Fruit fly (Drosophila melanogaster) whole organism, embryonic: ENCODE data around the gene CG9328.
A peak's percentile ranks its signal among the peaks of the same experiment; 100 is the strongest.

Experiments
- Bteb2 ChIP-seq: fragments of 200-800 bp; sonication (Bioruptor generic); optimal IDR thresholded peaks from 2 replicates; lab custom pipeline; 2016; ENCODE audit warnings: missing biosample characterization, missing genetic modification characterization
- CG12155 ChIP-seq: fragments of 200-800 bp; sonication (Bioruptor generic); optimal IDR thresholded peaks from 3 replicates; lab custom pipeline; 2016; ENCODE audit warnings: missing biosample characterization, missing genetic modification characterization
- CG12942 ChIP-seq: fragments of 200-800 bp; sonication (Bioruptor generic); optimal IDR thresholded peaks from 3 replicates; lab custom pipeline; 2016; ENCODE audit warnings: missing biosample characterization, missing genetic modification characterization
- CG17359 ChIP-seq: fragments of 200-800 bp; sonication (Bioruptor generic); optimal IDR thresholded peaks from 3 replicates; lab custom pipeline; 2018; ENCODE audit warnings: missing biosample characterization, mild to moderate bottlenecking, missing genetic modification characterization, moderate library complexity
- CG18262 ChIP-seq: fragments of 200-800 bp; optimal IDR thresholded peaks from 3 replicates; lab custom pipeline; 2019; ENCODE audit warnings: missing biosample characterization, mild to moderate bottlenecking, missing genetic modification characterization, moderate library complexity
- CG2116 ChIP-seq: fragments of 200-800 bp; sonication (Bioruptor generic); optimal IDR thresholded peaks from 3 replicates; lab custom pipeline; 2018; ENCODE audit warnings: missing biosample characterization, mild to moderate bottlenecking, missing genetic modification characterization
- CG30431 ChIP-seq: fragments of 200-800 bp; sonication (Bioruptor generic); optimal IDR thresholded peaks from 2 replicates; lab custom pipeline; 2017; ENCODE audit warnings: missing biosample characterization, missing genetic modification characterization
- CG31388 ChIP-seq: fragments of 200-800 bp; sonication (Bioruptor generic); optimal IDR thresholded peaks from 2 replicates; lab custom pipeline; 2016; ENCODE audit warnings: missing biosample characterization, missing genetic modification characterization
- CG3407 ChIP-seq: fragments of 200-800 bp; sonication (Bioruptor generic); optimal IDR thresholded peaks from 2 replicates; lab custom pipeline; 2018; ENCODE audit warnings: missing biosample characterization, mild to moderate bottlenecking, missing genetic modification characterization
- CG34224 ChIP-seq: fragments of 200-800 bp; sonication (Bioruptor generic); IDR thresholded peaks from 3 replicates; pipeline ENCODE4 v1.3.6; 2022; ENCODE audit warnings: missing biosample characterization, missing genetic modification characterization; ENCODE audit not compliant: partially characterized antibody
- CG34376 ChIP-seq: fragments of 200-800 bp; sonication (Bioruptor generic); optimal IDR thresholded peaks from 2 replicates; lab custom pipeline; 2018; ENCODE audit warnings: missing biosample characterization, mild to moderate bottlenecking, missing genetic modification characterization
- CG4707 ChIP-seq: fragments of 200-800 bp; sonication (Bioruptor generic); optimal IDR thresholded peaks from 2 replicates; lab custom pipeline; 2018; ENCODE audit warnings: missing biosample characterization, mild to moderate bottlenecking, missing genetic modification characterization, moderate library complexity
- CG6175 ChIP-seq: fragments of 200-800 bp; sonication (Bioruptor generic); IDR thresholded peaks from 3 replicates; pipeline ENCODE4 v1.3.6; 2022; ENCODE audit warnings: missing biosample characterization, missing genetic modification characterization
- CG6254 ChIP-seq: fragments of 200-800 bp; sonication (Bioruptor generic); optimal IDR thresholded peaks from 3 replicates; lab custom pipeline; 2017; ENCODE audit warnings: mild to moderate bottlenecking, missing biosample characterization, missing genetic modification reagents, missing genetic modification characterization
- CHES-1-like ChIP-seq: fragments of 200-800 bp; sonication (Bioruptor generic); optimal IDR thresholded peaks from 2 replicates; lab custom pipeline; 2016; ENCODE audit warnings: missing biosample characterization, missing genetic modification characterization
- CrebB ChIP-seq: fragments of 200-800 bp; sonication (Bioruptor generic); optimal IDR thresholded peaks from 3 replicates; lab custom pipeline; 2018; ENCODE audit warnings: missing biosample characterization, mild to moderate bottlenecking, missing genetic modification characterization
- Deaf1 ChIP-seq: fragments of 200-800 bp; optimal IDR thresholded peaks from 3 replicates; lab custom pipeline; 2019; ENCODE audit warnings: missing biosample characterization, mild to moderate bottlenecking, missing genetic modification characterization, moderate library complexity
- Dfd ChIP-seq, 2 experiments: fragments of >200 bp; optimal IDR thresholded peaks; 2 replicates each; lab custom pipeline; 2017; ENCODE audit warnings: missing biosample characterization in 2 of 2, missing genetic modification characterization in 2 of 2
- Dll ChIP-seq: fragments of 200-800 bp; sonication (Bioruptor generic); IDR thresholded peaks from 4 replicates; pipeline ENCODE4 v1.3.6; 2022; ENCODE audit warnings: missing biosample characterization, missing genetic modification characterization; ENCODE audit not compliant: partially characterized antibody
- Doc3 ChIP-seq: fragments of 200-800 bp; sonication (Bioruptor generic); IDR thresholded peaks from 3 replicates; pipeline ENCODE4 v1.3.6; 2022; ENCODE audit warnings: missing biosample characterization, missing genetic modification characterization; ENCODE audit not compliant: partially characterized antibody
- E2f2 ChIP-seq: fragments of 200-800 bp; sonication (Bioruptor generic); IDR thresholded peaks from 2 replicates; pipeline ENCODE4 v1.3.6; 2022; ENCODE audit warnings: missing biosample characterization, missing genetic modification characterization
- ERR ChIP-seq: fragments of 200-800 bp; sonication (Bioruptor generic); optimal IDR thresholded peaks from 2 replicates; lab custom pipeline; 2016; ENCODE audit warnings: missing biosample characterization, missing genetic modification characterization
- Elba2 ChIP-seq: fragments of 200-800 bp; sonication (Bioruptor generic); optimal IDR thresholded peaks from 3 replicates; lab custom pipeline; 2016; ENCODE audit warnings: missing biosample characterization, missing genetic modification characterization
- Jarid2 ChIP-seq: fragments of 200-800 bp; sonication (Bioruptor generic); optimal IDR thresholded peaks from 3 replicates; lab custom pipeline; 2017; ENCODE audit warnings: mild to moderate bottlenecking, missing biosample characterization, missing genetic modification reagents, missing genetic modification characterization
- Kr ChIP-seq: fragments of 200-800 bp; sonication (Bioruptor generic); optimal IDR thresholded peaks from 2 replicates; lab custom pipeline; 2017; ENCODE audit warnings: missing biosample characterization, mild to moderate bottlenecking, missing genetic modification characterization
- Max ChIP-seq: fragments of 200-800 bp; sonication (Bioruptor generic); optimal IDR thresholded peaks from 2 replicates; lab custom pipeline; 2016; ENCODE audit warnings: missing biosample characterization, mild to moderate bottlenecking, missing genetic modification characterization
- Mrtf ChIP-seq: fragments of 200-800 bp; sonication (Bioruptor generic); IDR thresholded peaks from 3 replicates; pipeline ENCODE4 v1.3.6; 2022; ENCODE audit warnings: missing biosample characterization, missing genetic modification characterization
- NC2β ChIP-seq: fragments of 200-800 bp; sonication (Bioruptor generic); optimal IDR thresholded peaks from 2 replicates; lab custom pipeline; 2016; ENCODE audit warnings: missing biosample characterization, missing genetic modification characterization
- Nf-YA ChIP-seq: fragments of 200-800 bp; sonication (Bioruptor generic); IDR thresholded peaks from 2 replicates; pipeline ENCODE4 v1.3.6; 2022; ENCODE audit warnings: missing biosample characterization, missing genetic modification characterization
- Ssrp ChIP-seq: fragments of 200-800 bp; sonication (Bioruptor generic); optimal IDR thresholded peaks from 2 replicates; lab custom pipeline; 2018; ENCODE audit warnings: missing biosample characterization, mild to moderate bottlenecking, missing genetic modification characterization, moderate library complexity
- Taf1 ChIP-seq: fragments of 200-800 bp; sonication (Bioruptor generic); IDR thresholded peaks from 2 replicates; pipeline ENCODE4 v1.3.6; 2022; ENCODE audit warnings: missing biosample characterization, missing genetic modification characterization
- al ChIP-seq: fragments of 200-800 bp; sonication (Bioruptor generic); IDR thresholded peaks from 2 replicates; pipeline ENCODE4 v1.3.6; 2022; ENCODE audit warnings: missing biosample characterization, missing genetic modification characterization
- aop ChIP-seq: fragments of 200-800 bp; sonication (Bioruptor generic); IDR thresholded peaks from 2 replicates; pipeline ENCODE4 v1.3.6; 2022; ENCODE audit warnings: missing biosample characterization, missing genetic modification characterization
- bab2 ChIP-seq: fragments of 200-800 bp; sonication (Bioruptor generic); optimal IDR thresholded peaks from 2 replicates; lab custom pipeline; 2016; ENCODE audit warnings: missing biosample characterization, missing genetic modification characterization
- bigmax ChIP-seq: fragments of 200-800 bp; sonication (Bioruptor generic); optimal IDR thresholded peaks from 2 replicates; lab custom pipeline; 2018; ENCODE audit warnings: missing biosample characterization, mild to moderate bottlenecking, missing genetic modification characterization
- cg ChIP-seq: fragments of 200-800 bp; sonication (Bioruptor generic); optimal IDR thresholded peaks from 3 replicates; lab custom pipeline; 2019; ENCODE audit warnings: missing biosample characterization, mild to moderate bottlenecking, missing genetic modification characterization, moderate library complexity
- danr ChIP-seq: fragments of 200-800 bp; sonication (Bioruptor generic); IDR thresholded peaks from 2 replicates; pipeline ENCODE4 v1.3.6; 2022; ENCODE audit warnings: missing biosample characterization, missing genetic modification characterization
- fd3F ChIP-seq: fragments of 200-800 bp; sonication (Bioruptor generic); optimal IDR thresholded peaks from 2 replicates; lab custom pipeline; 2018; ENCODE audit warnings: missing biosample characterization, mild to moderate bottlenecking, missing genetic modification characterization, moderate library complexity
- fru ChIP-seq: fragments of >200 bp; optimal IDR thresholded peaks from 2 replicates; lab custom pipeline; 2017
- kah ChIP-seq: fragments of 200-800 bp; sonication (Bioruptor generic); optimal IDR thresholded peaks from 2 replicates; lab custom pipeline; 2018; ENCODE audit warnings: missing biosample characterization, mild to moderate bottlenecking, missing genetic modification characterization
- maf-S ChIP-seq: fragments of 200-800 bp; sonication (Bioruptor generic); optimal IDR thresholded peaks from 2 replicates; lab custom pipeline; 2016; ENCODE audit warnings: missing biosample characterization, missing genetic modification characterization
- onecut ChIP-seq: fragments of 200-800 bp; sonication (Bioruptor generic); IDR thresholded peaks from 2 replicates; pipeline ENCODE4 v1.3.6; 2022; ENCODE audit warnings: missing biosample characterization, missing genetic modification characterization
- otp ChIP-seq: fragments of 200-800 bp; sonication (Bioruptor generic); IDR thresholded peaks from 3 replicates; pipeline ENCODE4, ENCODE4 v1.3.6; 2022; ENCODE audit warnings: missing biosample characterization, missing genetic modification characterization
- pfk ChIP-seq: fragments of 200-800 bp; sonication (Bioruptor generic); optimal IDR thresholded peaks from 2 replicates; lab custom pipeline; 2018; ENCODE audit warnings: missing biosample characterization, mild to moderate bottlenecking, missing genetic modification characterization, moderate library complexity
- ranshi ChIP-seq: fragments of 200-800 bp; sonication (Bioruptor generic); IDR thresholded peaks from 2 replicates; pipeline ENCODE4 v1.3.6; 2022; ENCODE audit warnings: missing biosample characterization, missing genetic modification characterization
- sens ChIP-seq: fragments of 200-800 bp; sonication (Bioruptor generic); peaks from one replicate; lab custom pipeline; 2016; ENCODE audit warnings: missing biosample characterization, missing genetic modification characterization
- sqz ChIP-seq: fragments of 200-800 bp; sonication (Bioruptor generic); optimal IDR thresholded peaks from 3 replicates; lab custom pipeline; 2018; ENCODE audit warnings: missing biosample characterization, mild to moderate bottlenecking, missing genetic modification characterization
- tgo ChIP-seq: fragments of 200-800 bp; sonication (Bioruptor generic); IDR thresholded peaks from 3 replicates; pipeline ENCODE4 v1.3.6; 2022; ENCODE audit warnings: missing biosample characterization, missing genetic modification characterization
- trem ChIP-seq: fragments of 200-800 bp; optimal IDR thresholded peaks from 3 replicates; lab custom pipeline; 2019; ENCODE audit warnings: missing biosample characterization, mild to moderate bottlenecking, missing genetic modification characterization, moderate library complexity
- trh ChIP-seq: fragments of 200-800 bp; sonication (Bioruptor generic); optimal IDR thresholded peaks from 2 replicates; lab custom pipeline; 2016; ENCODE audit warnings: missing biosample characterization, missing genetic modification characterization
- wdn ChIP-seq: fragments of 200-800 bp; sonication (Bioruptor generic); IDR thresholded peaks from 2 replicates; pipeline ENCODE4 v1.3.6; 2022; ENCODE audit warnings: missing biosample characterization, missing genetic modification characterization
- zf30C ChIP-seq: fragments of 200-800 bp; sonication (Bioruptor generic); optimal IDR thresholded peaks from 3 replicates; lab custom pipeline; 2018; ENCODE audit warnings: missing biosample characterization, mild to moderate bottlenecking, missing genetic modification characterization

CG9328 gene

DNA sequence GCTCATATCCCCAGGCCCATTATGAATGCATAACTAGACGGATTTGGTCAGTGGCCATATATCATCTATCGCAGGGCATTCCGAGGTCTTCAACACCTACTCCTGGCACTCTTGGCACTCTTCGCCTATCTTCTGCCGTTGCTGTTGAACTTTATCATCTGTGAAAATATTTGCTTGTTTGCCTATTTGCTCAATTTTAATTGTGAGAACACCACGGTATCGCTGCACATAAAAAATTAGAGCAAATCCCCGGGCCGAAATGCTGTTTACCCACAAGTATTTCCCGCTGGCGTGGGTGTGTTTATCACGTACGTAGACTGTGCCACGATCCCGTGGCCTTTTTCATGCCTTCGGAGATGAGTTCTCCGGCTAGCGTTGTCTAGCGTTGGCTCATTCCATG, 16.7 kb upstream of the CG9328 start (continued):
- TF ChIP-seq bigmax (peak; percentile 56), trh (GFP tag; lab: Kevin White, UChicago) (peak; percentile 7), otp (peak; percentile 74; the same call in 2 of the 3 replicates), CG12155 (GFP tag; lab: Kevin White, UChicago) (no peak), sens (GFP tag; lab: Kevin White, UChicago) (peak; percentile 87), fd3F (GFP tag; lab: Kevin White, UChicago) (peak; percentile 56), Kr (peak; percentile 85), trem (tag; lab: Kevin White, UChicago) (no peak), wdn (GFP tag; lab: Robert Waterston, UW) (no peak), Dfd (GFP tag; optimal IDR thresholded peaks at IDR 0.05; lab: Kevin White, UChicago) (no peak), Max (GFP tag; lab: Kevin White, UChicago) (peak; percentile 34), CrebB (tag; lab: Kevin White, UChicago) (peak; percentile 80), al (no peak), CG4707 (peak; percentile 61), CG12942 (GFP tag; lab: Kevin White, UChicago) (peak; percentile 24), CG34376 (GFP tag; lab: Kevin White, UChicago) (no peak), ranshi (GFP tag; lab: Robert Waterston, UW) (peak; percentile 53; the same call in 1 of the 2 replicates), maf-S (GFP tag; lab: Kevin White, UChicago) (peak; percentile 50), sqz (GFP tag; lab: Kevin White, UChicago) (peak; percentile 49), CG2116 (GFP tag; lab: Kevin White, UChicago) (peak; percentile 22), Bteb2 (GFP tag; lab: Kevin White, UChicago) (no peak), cg (no peak), CG34224 (GFP tag; lab: Robert Waterston, UW) (no peak), bab2 (GFP tag; lab: Kevin White, UChicago) (peak; percentile 59), Jarid2 (GFP tag; lab: Kevin White, UChicago) (peak; percentile 32), Doc3 (GFP tag; lab: Robert Waterston, UW) (no peak), CG18262 (tag; lab: Kevin White, UChicago) (peak; percentile 59), Nf-YA (0 out of 2 replicates have a peak, but pooled peaks have one; percentile 18), onecut (GFP tag; lab: Robert Waterston, UW) (peak; percentile 72), E2f2 (GFP tag; lab: Robert Waterston, UW) (no peak), CG17359 (tag; lab: Kevin White, UChicago) (peak; percentile 78), CG30431 (peak; percentile 40), Dll (GFP tag; lab: Robert Waterston, UW) (no peak), CG6254 (peak; percentile 29), Ssrp (tag; lab: Kevin White, UChicago) (no peak), kah (no peak), NC2β (GFP tag; lab: Kevin White, UChicago) (peak; percentile 50), Deaf1 (no peak), zf30C (GFP tag; lab: Kevin White, UChicago) (no peak), CG31388 (GFP tag; lab: Kevin White, UChicago) (no peak), fru (lab: Kevin White, UChicago) (no peak), CG3407 (GFP tag; lab: Kevin White, UChicago) (peak; percentile 78), pfk (peak; percentile 47), danr (GFP tag; lab: Robert Waterston, UW) (peak; percentile 27; the same call in 1 of the 2 replicates), ERR (GFP tag; lab: Kevin White, UChicago) (no peak), tgo (GFP tag; lab: Robert Waterston, UW) (no peak), Elba2 (GFP tag; lab: Kevin White, UChicago) (no peak), CHES-1-like (GFP tag; lab: Kevin White, UChicago) (peak; percentile 63), CG6175 (GFP tag; lab: Robert Waterston, UW) (no peak), aop (GFP tag; lab: Robert Waterston, UW) (no peak), Taf1 (GFP tag; lab: Robert Waterston, UW) (no peak), Mrtf (no peak)
